Worm (Caenorhabditis elegans) whole organism, L3 larva: Measurements from ENCODE around the gene K02E7.4.
"Not testable (repeated sequence)": the region's sequence is repeated elsewhere in the genome, so short reads cannot be mapped to it uniquely, and the experiment has no call there.

Experiments
- daf-12 ChIP-seq: fragments of 150-350 bp; optimal IDR thresholded peaks from 2 replicates; lab custom pipeline; 2014; ENCODE audit warnings: missing biosample characterization, missing genetic modification reagents, missing genetic modification characterization
- nhr-23 ChIP-seq: fragments of 150-350 bp; optimal IDR thresholded peaks from 2 replicates; lab custom pipeline; 2014; ENCODE audit warnings: missing biosample characterization, missing genetic modification reagents, missing genetic modification characterization
- zag-1 ChIP-seq: fragments of 150-350 bp; optimal IDR thresholded peaks from 2 replicates; lab custom pipeline; 2014; ENCODE audit warnings: missing biosample characterization, missing genetic modification characterization
- ztf-4 ChIP-seq: fragments of 150-350 bp; optimal IDR thresholded peaks from 2 replicates; lab custom pipeline; 2014; ENCODE audit warnings: missing biosample characterization, missing genetic modification characterization

DNA sequence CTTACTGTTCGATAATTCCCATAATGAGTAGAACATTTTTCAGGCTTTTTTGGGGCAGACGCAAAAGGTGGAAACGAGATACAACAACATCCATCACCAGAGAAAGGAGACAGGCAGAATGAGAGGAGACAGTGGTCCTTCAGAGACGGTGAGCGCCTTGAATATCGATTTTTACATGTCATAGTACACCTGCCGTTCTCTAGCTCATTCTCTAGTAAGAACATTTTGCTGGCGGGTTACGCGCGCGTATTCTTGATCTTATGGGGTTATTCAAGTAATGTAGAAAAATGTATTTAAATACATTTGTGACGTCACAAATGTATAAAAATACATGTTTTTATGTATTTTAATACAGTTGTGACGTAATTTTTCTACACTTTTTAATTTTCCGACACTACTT lies 28.3 kb upstream of the K02E7.4 start, which contains the start of gene fbxb-45:
- TF ChIP-seq ztf-4; nhr-23 (tag; lab: Kevin White, UChicago); daf-12 (tag; lab: Kevin White, UChicago); zag-1 (tag; lab: Kevin White, UChicago): not testable (repeated sequence)
